Fruit fly (Drosophila melanogaster) whole organism, embryonic: ENCODE measurements around the gene Cep290.
A peak's percentile ranks its signal among the peaks of the same experiment; 100 is the strongest.

Experiments used
- Ada2b ChIP-seq: fragments of 200-800 bp; sonication (Bioruptor generic); IDR thresholded peaks from 2 replicates; pipeline ENCODE4 v1.3.6; 2022; ENCODE audit warnings: missing biosample characterization, missing genetic modification characterization
- Antp ChIP-seq: fragments of 200-800 bp; sonication (Bioruptor generic); optimal IDR thresholded peaks from 3 replicates; lab custom pipeline; 2016; ENCODE audit warnings: missing biosample characterization, missing genetic modification characterization
- Awh ChIP-seq: fragments of 200-800 bp; sonication (Bioruptor generic); IDR thresholded peaks from 2 replicates; pipeline ENCODE4, ENCODE4 v1.3.6; 2022; ENCODE audit warnings: missing biosample characterization, missing genetic modification characterization
- Blimp-1 ChIP-seq: fragments of 200-800 bp; sonication (Bioruptor generic); optimal IDR thresholded peaks from 3 replicates; lab custom pipeline; 2018; ENCODE audit warnings: missing biosample characterization, missing genetic modification characterization, mild to moderate bottlenecking, moderate library complexity, missing genetic modification reagents
- CG11093 ChIP-seq: fragments of 200-800 bp; sonication (Bioruptor generic); IDR thresholded peaks from 3 replicates; pipeline ENCODE4 v1.3.6; 2022; ENCODE audit warnings: missing biosample characterization, missing genetic modification characterization
- CG12769 ChIP-seq: fragments of 200-800 bp; sonication (Bioruptor generic); optimal IDR thresholded peaks from 2 replicates; lab custom pipeline; 2019; ENCODE audit warnings: missing biosample characterization, mild to moderate bottlenecking, missing genetic modification characterization, moderate library complexity
- CG13123 ChIP-seq: fragments of 200-800 bp; sonication (Bioruptor generic); optimal IDR thresholded peaks from 2 replicates; lab custom pipeline; 2016; ENCODE audit warnings: missing biosample characterization, missing genetic modification characterization
- CG13894 ChIP-seq: fragments of 200-800 bp; sonication (Bioruptor generic); optimal IDR thresholded peaks from 3 replicates; lab custom pipeline; 2018; ENCODE audit warnings: missing biosample characterization, mild to moderate bottlenecking, missing genetic modification characterization, moderate library complexity
- CG14014 ChIP-seq: fragments of 200-800 bp; sonication (Bioruptor generic); IDR thresholded peaks from 2 replicates; pipeline ENCODE4 v1.3.6; 2022; ENCODE audit warnings: missing biosample characterization, missing genetic modification characterization
- CG15269 ChIP-seq: fragments of 200-800 bp; sonication (Bioruptor generic); optimal IDR thresholded peaks from 2 replicates; lab custom pipeline; 2018; ENCODE audit warnings: missing biosample characterization, mild to moderate bottlenecking, missing genetic modification characterization, moderate library complexity
- CG15479 ChIP-seq: fragments of 200-800 bp; sonication (Bioruptor generic); optimal IDR thresholded peaks from 3 replicates; lab custom pipeline; 2019; ENCODE audit warnings: missing biosample characterization, mild to moderate bottlenecking, missing genetic modification characterization, moderate library complexity
- CG17328 ChIP-seq: fragments of 200-800 bp; sonication (Bioruptor generic); IDR thresholded peaks from 2 replicates; pipeline ENCODE4 v1.3.6; 2022; ENCODE audit warnings: missing biosample characterization, missing genetic modification characterization
- CG30020 ChIP-seq: fragments of 200-800 bp; optimal IDR thresholded peaks from 2 replicates; lab custom pipeline; 2019; ENCODE audit warnings: missing biosample characterization, mild to moderate bottlenecking, missing genetic modification characterization, moderate library complexity
- CG4360 ChIP-seq: fragments of 200-800 bp; sonication (Bioruptor generic); IDR thresholded peaks from 2 replicates; pipeline ENCODE4 v1.3.6; 2022; ENCODE audit warnings: missing biosample characterization, missing genetic modification characterization
- CG6254 ChIP-seq: fragments of 200-800 bp; sonication (Bioruptor generic); optimal IDR thresholded peaks from 3 replicates; lab custom pipeline; 2017; ENCODE audit warnings: mild to moderate bottlenecking, missing biosample characterization, missing genetic modification reagents, missing genetic modification characterization
- CG6791 ChIP-seq: fragments of 200-800 bp; sonication (Bioruptor generic); IDR thresholded peaks from 3 replicates; pipeline ENCODE4 v1.3.6; 2022; ENCODE audit warnings: missing biosample characterization, missing genetic modification characterization; ENCODE audit not compliant: partially characterized antibody
- CG7357 ChIP-seq: fragments of 200-800 bp; sonication (Bioruptor generic); IDR thresholded peaks from 3 replicates; pipeline ENCODE4 v1.3.6; 2022; ENCODE audit warnings: missing biosample characterization, missing genetic modification characterization
- CG9876 ChIP-seq: fragments of 200-800 bp; sonication (Bioruptor generic); optimal IDR thresholded peaks from 2 replicates; lab custom pipeline; 2016; ENCODE audit warnings: missing biosample characterization, missing genetic modification characterization
- CoRest ChIP-seq: fragments of 200-800 bp; sonication (Bioruptor generic); optimal IDR thresholded peaks from 3 replicates; lab custom pipeline; 2018; ENCODE audit warnings: missing biosample characterization, mild to moderate bottlenecking, missing genetic modification characterization, moderate library complexity
- Deaf1 ChIP-seq: fragments of 200-800 bp; optimal IDR thresholded peaks from 3 replicates; lab custom pipeline; 2019; ENCODE audit warnings: missing biosample characterization, mild to moderate bottlenecking, missing genetic modification characterization, moderate library complexity
- Dfd ChIP-seq, 2 experiments: fragments of >200 bp; optimal IDR thresholded peaks; 2 replicates each; lab custom pipeline; 2017; ENCODE audit warnings: missing biosample characterization in 2 of 2, missing genetic modification characterization in 2 of 2
- Doc2 ChIP-seq: fragments of 200-800 bp; sonication (Bioruptor generic); IDR thresholded peaks from 2 replicates; pipeline ENCODE4 v1.3.6; 2022; ENCODE audit warnings: missing biosample characterization, missing genetic modification characterization
- Drgx ChIP-seq: fragments of 200-800 bp; sonication (Bioruptor generic); IDR thresholded peaks from 2 replicates; pipeline ENCODE4 v1.3.6; 2022; ENCODE audit warnings: missing biosample characterization, missing genetic modification characterization
- Ets65A ChIP-seq: fragments of 200-800 bp; sonication (Bioruptor generic); peaks from one replicate; lab custom pipeline; 2016; ENCODE audit warnings: missing biosample characterization, missing genetic modification characterization
- Hey ChIP-seq: fragments of 200-800 bp; sonication (Bioruptor generic); optimal IDR thresholded peaks from 3 replicates; lab custom pipeline; 2018; ENCODE audit warnings: missing biosample characterization, mild to moderate bottlenecking, missing genetic modification characterization
- HmgD ChIP-seq: fragments of 200-800 bp; sonication (Bioruptor generic); optimal IDR thresholded peaks from 3 replicates; lab custom pipeline; 2016; ENCODE audit warnings: missing biosample characterization, missing genetic modification characterization
- Hmx ChIP-seq: fragments of 200-800 bp; sonication (Bioruptor generic); optimal IDR thresholded peaks from 2 replicates; lab custom pipeline; 2016; ENCODE audit warnings: missing biosample characterization, missing genetic modification characterization
- Hr51 ChIP-seq, 2 experiments: fragments of 200-800 bp; sonication (Bioruptor generic); optimal IDR thresholded peaks; 2 replicates in 1 of 2; 3 replicates in 1 of 2; lab custom pipeline; 2016 to 2018; ENCODE audit warnings: missing biosample characterization in 2 of 2, missing genetic modification characterization in 2 of 2, mild to moderate bottlenecking in 1 of 2, moderate library complexity in 1 of 2
- Jarid2 ChIP-seq: fragments of 200-800 bp; sonication (Bioruptor generic); optimal IDR thresholded peaks from 3 replicates; lab custom pipeline; 2017; ENCODE audit warnings: mild to moderate bottlenecking, missing biosample characterization, missing genetic modification reagents, missing genetic modification characterization
- Rx ChIP-seq: fragments of 200-800 bp; sonication (Bioruptor generic); IDR thresholded peaks from 2 replicates; pipeline ENCODE4 v1.3.6; 2022; ENCODE audit warnings: missing biosample characterization, missing genetic modification characterization
- Tbp ChIP-seq: fragments of >200 bp; optimal IDR thresholded peaks from 2 replicates; lab custom pipeline; 2018; ENCODE audit warnings: missing biosample characterization, missing genetic modification characterization
- Trl ChIP-seq, 3 experiments: fragments of >200 bp in 2 of 3; fragments of 200-800 bp in 1 of 3; sonication (Bioruptor generic) in 1 of 3; optimal IDR thresholded peaks; 2 replicates in 1 of 3; 3 replicates in 2 of 3; lab custom pipeline; 2016 to 2017; ENCODE audit warnings: missing biosample characterization in 1 of 3, missing genetic modification characterization in 1 of 3
- YL-1 ChIP-seq: fragments of 200-800 bp; sonication (Bioruptor generic); optimal IDR thresholded peaks from 3 replicates; lab custom pipeline; 2017; ENCODE audit warnings: missing biosample characterization, mild to moderate bottlenecking, missing genetic modification characterization
- bbx ChIP-seq: fragments of 200-800 bp; sonication (Bioruptor generic); IDR thresholded peaks from 2 replicates; pipeline ENCODE4 v1.3.6; 2022; ENCODE audit warnings: missing biosample characterization, missing genetic modification characterization; ENCODE audit not compliant: partially characterized antibody
- fru ChIP-seq: fragments of >200 bp; optimal IDR thresholded peaks from 2 replicates; lab custom pipeline; 2017
- gem ChIP-seq: fragments of 200-800 bp; sonication (Bioruptor generic); optimal IDR thresholded peaks from 2 replicates; lab custom pipeline; 2019; ENCODE audit warnings: missing biosample characterization, mild to moderate bottlenecking, missing genetic modification characterization, moderate library complexity
- inv ChIP-seq: fragments of 200-800 bp; sonication (Bioruptor generic); IDR thresholded peaks from 2 replicates; pipeline ENCODE4 v1.3.6; 2022; ENCODE audit warnings: missing biosample characterization, missing genetic modification characterization; ENCODE audit not compliant: partially characterized antibody
- klu ChIP-seq: fragments of 200-800 bp; sonication (Bioruptor generic); IDR thresholded peaks from 2 replicates; pipeline ENCODE4 v1.3.6; 2022; ENCODE audit warnings: missing biosample characterization, missing genetic modification characterization
- pb ChIP-seq: fragments of 200-800 bp; sonication (Bioruptor generic); optimal IDR thresholded peaks from 3 replicates; lab custom pipeline; 2016; ENCODE audit warnings: missing biosample characterization, missing genetic modification characterization
- sens ChIP-seq: fragments of 200-800 bp; sonication (Bioruptor generic); peaks from one replicate; lab custom pipeline; 2016; ENCODE audit warnings: missing biosample characterization, missing genetic modification characterization
- sna ChIP-seq: fragments of 200-800 bp; sonication (Bioruptor generic); IDR thresholded peaks from 2 replicates; pipeline ENCODE4 v1.3.6; 2022; ENCODE audit warnings: missing biosample characterization, missing genetic modification characterization; ENCODE audit not compliant: partially characterized antibody
- tx ChIP-seq: fragments of 200-800 bp; sonication (Bioruptor generic); optimal IDR thresholded peaks from 2 replicates; lab custom pipeline; 2016; ENCODE audit warnings: missing biosample characterization, missing genetic modification characterization
- z ChIP-seq: fragments of 200-800 bp; sonication (Bioruptor generic); IDR thresholded peaks from 3 replicates; pipeline ENCODE4 v1.3.6; 2022; ENCODE audit warnings: missing biosample characterization, missing genetic modification characterization
- zfh1 ChIP-seq: fragments of 200-800 bp; sonication (Bioruptor generic); IDR thresholded peaks from 3 replicates; pipeline ENCODE4 v1.3.6; 2022; ENCODE audit warnings: missing biosample characterization, missing genetic modification characterization

Gene Cep290

dm6 chr3L:843626-844025 is at the start of gene Cep290:
Gene Cep290, plus strand, starts transcription at chr3L:843926.
- TF ChIP-seq CG7357 (GFP tag; lab: Robert Waterston, UW) (no peak), Deaf1 (no peak), Hmx (GFP tag; lab: Kevin White, UChicago) (no peak), Hr51 (GFP tag; optimal IDR thresholded peaks at IDR 0.05; lab: Kevin White, UChicago) (no peak), sens (peak; percentile 25), Jarid2 (GFP tag; lab: Kevin White, UChicago) (no peak), gem (tag; lab: Kevin White, UChicago) (no peak), Tbp (GFP tag; lab: Kevin White, UChicago) (no peak)
- TF ChIP-seq, all 482 proteins: peak for 1

dm6 chr3L:794462-794861 is 49.3 kb upstream of the Cep290 start:
- peak; percentile 2 for TF ChIP-seq Ets65A (GFP tag; lab: Kevin White, UChicago)
- peak; percentile 58 for TF ChIP-seq Drgx (GFP tag; lab: Robert Waterston, UW)
- peak in 1 of 2 experiments; percentile 6 for TF ChIP-seq Trl (optimal IDR thresholded peaks at IDR 0.05; lab: Kevin White, UChicago)
- TF ChIP-seq Trl (GFP tag; optimal IDR thresholded peaks at IDR 0.05; lab: Kevin White, UChicago), result no peak
- peak; percentile 3 for TF ChIP-seq CG6254
- TF ChIP-seq YL-1 (GFP tag; lab: Kevin White, UChicago), result no peak

- TF ChIP-seq Hey (tag; lab: Kevin White, UChicago), result peak; percentile 94
- no peak for TF ChIP-seq Awh (GFP tag; lab: Robert Waterston, UW)
- 0 out of 2 replicates have a peak, but pooled peaks have one; percentile 8 for TF ChIP-seq CG17328 (GFP tag; lab: Robert Waterston, UW)
Measured at dm6 chr3L:795001-795400, 48.7 kb upstream of the Cep290 start.

dm6 chr3L:796926-797802 is 46.6 kb upstream of the Cep290 start:
- TF ChIP-seq CG4360 (GFP tag; lab: Robert Waterston, UW), result 0 out of 2 replicates have a peak, but pooled peaks have one; percentile 38
- TF ChIP-seq zfh1 (GFP tag; lab: Robert Waterston, UW), result peak; percentile 50; the same call in 2 of the 3 replicates
- no peak for TF ChIP-seq CG15479 (GFP tag; lab: Kevin White, UChicago)
- no peak for TF ChIP-seq CG13123
- TF ChIP-seq Blimp-1 (GFP tag; lab: Kevin White, UChicago), result peak; percentile 62
- no peak for TF ChIP-seq HmgD (GFP tag; lab: Kevin White, UChicago)
- peak; percentile 6 for TF ChIP-seq Antp
- no peak for TF ChIP-seq bbx (GFP tag; lab: Robert Waterston, UW)
- 0 out of 2 replicates have a peak, but pooled peaks have one; percentile 13 for TF ChIP-seq klu
- TF ChIP-seq CG14014 (GFP tag; lab: Robert Waterston, UW), result 0 out of 2 replicates have a peak, but pooled peaks have one; percentile 33
- TF ChIP-seq pb (GFP tag; lab: Kevin White, UChicago), result no peak
- peak; percentile 81 for TF ChIP-seq Ada2b (GFP tag; lab: Robert Waterston, UW)
- no peak for TF ChIP-seq CG11093 (GFP tag; lab: Robert Waterston, UW)
- no peak for TF ChIP-seq CG9876 (GFP tag; lab: Kevin White, UChicago)
- TF ChIP-seq inv (GFP tag; lab: Robert Waterston, UW), result no peak
- peak; percentile 56 for TF ChIP-seq CG13894
- no peak for TF ChIP-seq Doc2
- no peak for TF ChIP-seq z
- TF ChIP-seq CG6791 (GFP tag; lab: Robert Waterston, UW), result no peak
- no peak for TF ChIP-seq sna (GFP tag; lab: Robert Waterston, UW)
- peak; percentile 38 for TF ChIP-seq CG15269 (tag; lab: Kevin White, UChicago)
- TF ChIP-seq CG30020 (tag; lab: Kevin White, UChicago), result no peak
- peak; percentile 29; the same call in 1 of the 2 replicates for TF ChIP-seq Rx (GFP tag; lab: Robert Waterston, UW)
- TF ChIP-seq CoRest, result peak; percentile 53
- TF ChIP-seq Dfd (GFP tag; optimal IDR thresholded peaks at IDR 0.05; lab: Kevin White, UChicago), result no peak
- TF ChIP-seq CG12769, result peak; percentile 1
- no peak for TF ChIP-seq tx (GFP tag; lab: Kevin White, UChicago)
- TF ChIP-seq fru, result no peak
